Worm (Caenorhabditis elegans): ENCODE results near the gene W01C8.5.

DNA sequence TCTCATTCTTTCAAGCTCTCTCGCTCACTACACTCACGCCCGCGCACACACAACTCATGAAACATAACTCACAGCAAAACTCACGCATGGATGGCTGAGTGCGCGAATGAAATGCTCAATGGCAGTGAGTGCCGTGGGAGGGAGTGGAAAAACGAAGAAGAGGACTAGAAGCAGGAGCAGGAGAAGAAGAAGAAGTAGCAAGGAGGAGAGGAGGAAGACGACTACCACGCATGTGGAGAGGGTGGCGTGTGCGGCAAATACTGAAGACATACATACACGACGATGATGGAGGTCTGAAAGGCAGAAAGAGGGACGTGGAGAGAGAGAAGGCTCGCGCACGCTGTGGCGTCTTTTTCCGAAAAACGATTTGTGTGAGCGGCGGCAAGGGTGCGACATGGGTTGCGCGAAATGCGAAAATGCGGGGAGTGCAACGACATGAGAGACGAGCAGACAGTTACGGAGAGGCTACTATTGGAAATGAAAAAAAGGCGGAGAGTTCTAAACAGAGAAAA is 31.9 kb upstream of the W01C8.5 start:
- TF ChIP-seq ces-1 (GFP tag; optimal IDR thresholded peaks at IDR 0.05) (no peak), nhr-77 (tag; optimal IDR thresholded peaks at IDR 0.05) (peak; percentile 13), snpc-4 (tag; optimal IDR thresholded peaks at IDR 0.05) (no peak), rnt-1 (tag; optimal IDR thresholded peaks at IDR 0.05) (no peak), sox-4 (tag; optimal IDR thresholded peaks at IDR 0.05) (peak; percentile 54), tbx-2 (tag; optimal IDR thresholded peaks at IDR 0.05) (peak; percentile 79), pqm-1 (tag; optimal IDR thresholded peaks at IDR 0.05) (no peak), nhr-20 (tag; optimal IDR thresholded peaks at IDR 0.05) (peak; percentile 48), nhr-12 (tag; optimal IDR thresholded peaks at IDR 0.05) (no peak), lin-13 (GFP tag; optimal IDR thresholded peaks at IDR 0.05) (peak; percentile 26)

Measured in whole organism, L1 larva.